Worm (Caenorhabditis elegans) whole organism, late embryonic: ENCODE data around the gene rps-8.

Source experiments
- C38D4.7 ChIP-seq: fragments of 200-800 bp; sonication (Bioruptor generic); optimal IDR thresholded peaks from 2 replicates; lab custom pipeline; 2018; ENCODE audit warnings: mild to moderate bottlenecking, missing genetic modification characterization, moderate library complexity, missing compliant biosample characterization
- F13H6.1 ChIP-seq: sonication (generic microtip); optimal IDR thresholded peaks from 2 replicates; lab custom pipeline; 2016; ENCODE audit warnings: missing genetic modification characterization, missing compliant biosample characterization
- K02D7.2 ChIP-seq: sonication (generic microtip); optimal IDR thresholded peaks from 2 replicates; lab custom pipeline; 2017; ENCODE audit warnings: mild to moderate bottlenecking, missing genetic modification characterization, missing compliant biosample characterization
- K09A11.1 ChIP-seq: sonication (generic microtip); optimal IDR thresholded peaks from 2 replicates; lab custom pipeline; 2017; ENCODE audit warnings: antibody characterized with exemption, mild to moderate bottlenecking, missing genetic modification characterization, missing compliant biosample characterization; ENCODE audit not compliant: insufficient read depth
- T23F11.4 ChIP-seq: fragments of 200-800 bp; sonication (Bioruptor generic); optimal IDR thresholded peaks from 2 replicates; lab custom pipeline; 2018; ENCODE audit warnings: mild to moderate bottlenecking, missing genetic modification characterization, missing compliant biosample characterization
- Y22D7AL.16 ChIP-seq: sonication (generic microtip); optimal IDR thresholded peaks from 2 replicates; lab custom pipeline; 2016; ENCODE audit warnings: missing genetic modification characterization, missing compliant biosample characterization
- ceh-18 ChIP-seq: sonication (generic microtip); optimal IDR thresholded peaks from 2 replicates; lab custom pipeline; 2016; ENCODE audit warnings: missing genetic modification characterization, missing compliant biosample characterization
- ceh-19 ChIP-seq: fragments of 200-800 bp; sonication (Bioruptor generic); optimal IDR thresholded peaks from 2 replicates; lab custom pipeline; 2018; ENCODE audit warnings: mild to moderate bottlenecking, missing genetic modification characterization, missing compliant biosample characterization
- ceh-22 ChIP-seq: sonication (generic microtip); optimal IDR thresholded peaks from 2 replicates; lab custom pipeline; 2017; ENCODE audit warnings: missing biosample characterization, missing genetic modification characterization
- ceh-24 ChIP-seq: sonication (generic microtip); optimal IDR thresholded peaks from 2 replicates; lab custom pipeline; 2016; ENCODE audit warnings: mild to moderate bottlenecking, missing genetic modification characterization, missing compliant biosample characterization
- ceh-31 ChIP-seq: sonication (generic microtip); optimal IDR thresholded peaks from 2 replicates; lab custom pipeline; 2016; ENCODE audit warnings: missing genetic modification characterization, missing compliant biosample characterization
- ceh-45 ChIP-seq: fragments of 200-800 bp; sonication (Bioruptor generic); IDR thresholded peaks from 2 replicates; pipeline ENCODE4 v1.3.6; 2022; ENCODE audit warnings: missing genetic modification reagents, missing genetic modification characterization, missing compliant biosample characterization
- ceh-48 ChIP-seq: sonication (generic microtip); optimal IDR thresholded peaks from 2 replicates; lab custom pipeline; 2016; ENCODE audit warnings: missing genetic modification characterization, inconsistent platforms, missing compliant biosample characterization
- che-1 ChIP-seq: sonication (generic microtip); optimal IDR thresholded peaks from 2 replicates; lab custom pipeline; 2016; ENCODE audit warnings: mild to moderate bottlenecking, missing genetic modification characterization, missing compliant biosample characterization
- dmd-4 ChIP-seq: sonication (generic microtip); optimal IDR thresholded peaks from 2 replicates; lab custom pipeline; 2016; ENCODE audit warnings: borderline replicate concordance, missing genetic modification characterization, missing compliant biosample characterization
- dve-1 ChIP-seq: sonication (generic microtip); optimal IDR thresholded peaks from 2 replicates; lab custom pipeline; 2017; ENCODE audit warnings: antibody characterized with exemption, mild to moderate bottlenecking, missing genetic modification characterization, missing compliant biosample characterization
- elt-4 ChIP-seq: sonication (generic microtip); optimal IDR thresholded peaks from 2 replicates; lab custom pipeline; 2016; ENCODE audit warnings: missing genetic modification characterization, missing compliant biosample characterization
- ets-4 ChIP-seq: sonication (generic microtip); optimal IDR thresholded peaks from 2 replicates; lab custom pipeline; 2016; ENCODE audit warnings: missing genetic modification characterization, missing compliant biosample characterization
- eyg-1 ChIP-seq: sonication (generic microtip); optimal IDR thresholded peaks from 2 replicates; lab custom pipeline; 2016; ENCODE audit warnings: missing genotype, missing genetic modification characterization, missing compliant biosample characterization
- fkh-10 ChIP-seq: fragments of 150-350 bp; optimal IDR thresholded peaks from 2 replicates; lab custom pipeline; 2014; ENCODE audit warnings: missing biosample characterization, missing genetic modification reagents, missing genetic modification characterization
- hlh-13 ChIP-seq: fragments of 200-800 bp; sonication (Bioruptor generic); optimal IDR thresholded peaks from 2 replicates; lab custom pipeline; 2018; ENCODE audit warnings: mild to moderate bottlenecking, missing genetic modification characterization, missing compliant biosample characterization
- hlh-30 ChIP-seq: sonication (generic microtip); optimal IDR thresholded peaks from 2 replicates; lab custom pipeline; 2017; ENCODE audit warnings: antibody characterized with exemption, missing genetic modification characterization, missing compliant biosample characterization; ENCODE audit not compliant: insufficient read depth
- hlh-6 ChIP-seq: sonication (generic microtip); optimal IDR thresholded peaks from 2 replicates; lab custom pipeline; 2016; ENCODE audit warnings: missing genotype, missing genetic modification characterization, missing compliant biosample characterization
- hlh-8 ChIP-seq: sonication (generic microtip); optimal IDR thresholded peaks from 2 replicates; lab custom pipeline; 2016; ENCODE audit warnings: missing genotype, missing genetic modification characterization, missing compliant biosample characterization
- lim-6 ChIP-seq: sonication (generic microtip); optimal IDR thresholded peaks from 2 replicates; lab custom pipeline; 2016; ENCODE audit warnings: missing genetic modification characterization, missing compliant biosample characterization
- lin-11 ChIP-seq: fragments of 200-800 bp; sonication (Bioruptor generic); optimal IDR thresholded peaks from 2 replicates; lab custom pipeline; 2018; ENCODE audit warnings: mild to moderate bottlenecking, missing genetic modification characterization, missing compliant biosample characterization
- mec-3 ChIP-seq: sonication (generic microtip); optimal IDR thresholded peaks from 2 replicates; lab custom pipeline; 2016; ENCODE audit warnings: borderline replicate concordance, missing genetic modification characterization, missing compliant biosample characterization
- nfya-1 ChIP-seq: sonication (generic microtip); optimal IDR thresholded peaks from 2 replicates; lab custom pipeline; 2017; ENCODE audit warnings: missing genetic modification characterization, mild to moderate bottlenecking, missing compliant biosample characterization, antibody characterized with exemption, moderate library complexity
- nhr-232 ChIP-seq: sonication (generic microtip); optimal IDR thresholded peaks from 2 replicates; lab custom pipeline; 2016; ENCODE audit warnings: missing genetic modification characterization, missing compliant biosample characterization
- npax-4 ChIP-seq: sonication (generic microtip); optimal IDR thresholded peaks from 2 replicates; lab custom pipeline; 2016; ENCODE audit warnings: missing genetic modification characterization, missing compliant biosample characterization
- odd-2 ChIP-seq: sonication (generic microtip); optimal IDR thresholded peaks from 2 replicates; lab custom pipeline; 2017; ENCODE audit warnings: antibody characterized with exemption, mild to moderate bottlenecking, missing genetic modification characterization, missing compliant biosample characterization
- pha-4 ChIP-seq: fragments of 150-350 bp; optimal IDR thresholded peaks from 2 replicates; lab custom pipeline; 2018; ENCODE audit warnings: missing biosample characterization, missing genetic modification reagents, missing genetic modification characterization
- ref-2 ChIP-seq: sonication (generic microtip); optimal IDR thresholded peaks from 2 replicates; lab custom pipeline; 2016; ENCODE audit warnings: missing genetic modification characterization, missing compliant biosample characterization
- syd-9 ChIP-seq: sonication (generic microtip); optimal IDR thresholded peaks from 2 replicates; lab custom pipeline; 2016; ENCODE audit warnings: mild to moderate bottlenecking, missing genetic modification characterization, moderate library complexity, missing compliant biosample characterization
- tbx-2 ChIP-seq: sonication (generic microtip); optimal IDR thresholded peaks from 2 replicates; lab custom pipeline; 2016; ENCODE audit warnings: missing genetic modification characterization, missing compliant biosample characterization
- tbx-7 ChIP-seq: sonication (generic microtip); optimal IDR thresholded peaks from 2 replicates; lab custom pipeline; 2016; ENCODE audit warnings: missing genotype, missing genetic modification characterization, missing compliant biosample characterization
- ttx-3 ChIP-seq: sonication (generic microtip); optimal IDR thresholded peaks from 2 replicates; lab custom pipeline; 2016; ENCODE audit warnings: missing genetic modification reagents, missing genetic modification characterization, missing compliant biosample characterization
- unc-3 ChIP-seq, 2 experiments: fragments of 200-800 bp in 1 of 2; sonication (Bioruptor generic) in 1 of 2; sonication (generic microtip) in 1 of 2; conservative IDR thresholded peaks in 1 of 2; optimal IDR thresholded peaks in 1 of 2; 2 replicates each; pipeline versions ENCODE4 v1.3.6 to Lab custom; 2016 to 2022; ENCODE audit warnings: missing compliant biosample characterization in 2 of 2, missing genetic modification characterization in 2 of 2, missing genetic modification reagents in 1 of 2

rps-8 gene

ce11 chrIV:7339095-7339494 is 25.4 kb upstream of the rps-8 start:
- TF ChIP-seq ceh-48 (tag; lab: Kevin White, UChicago), result no peak
- no peak for TF ChIP-seq pha-4 (tag; lab: Kevin White, UChicago)
- no peak for TF ChIP-seq syd-9
- no peak for TF ChIP-seq ceh-22 (tag; lab: Kevin White, UChicago)
- no peak for TF ChIP-seq hlh-6 (tag; lab: Kevin White, UChicago)
- no peak for TF ChIP-seq ceh-18 (tag; lab: Kevin White, UChicago)
- no peak for TF ChIP-seq ceh-24 (tag; lab: Kevin White, UChicago)
- no peak for TF ChIP-seq ttx-3
- TF ChIP-seq lim-6 (tag; lab: Kevin White, UChicago), result no peak

ce11 chrIV:7338042-7338441 is 24.4 kb upstream of the rps-8 start:
- TF ChIP-seq ref-2 (tag; lab: Kevin White, UChicago) (no peak), ceh-48 (tag; lab: Kevin White, UChicago) (no peak), mec-3 (no peak), F13H6.1 (tag; lab: Kevin White, UChicago) (no peak), hlh-13 (GFP tag; lab: Kevin White, UChicago) (no peak), nfya-1 (tag; lab: Kevin White, UChicago) (no peak), hlh-8 (tag; lab: Kevin White, UChicago) (no peak), K09A11.1 (no peak), ceh-19 (GFP tag; lab: Kevin White, UChicago) (no peak), lin-11 (tag; lab: Kevin White, UChicago) (no peak), lim-6 (tag; lab: Kevin White, UChicago) (no peak), odd-2 (tag; lab: Kevin White, UChicago) (no peak), eyg-1 (tag; lab: Kevin White, UChicago) (no peak), npax-4 (tag; lab: Kevin White, UChicago) (no peak), nhr-232 (no peak), ceh-18 (tag; lab: Kevin White, UChicago) (no peak), tbx-7 (tag; lab: Kevin White, UChicago) (no peak), T23F11.4 (no peak)

DNA sequence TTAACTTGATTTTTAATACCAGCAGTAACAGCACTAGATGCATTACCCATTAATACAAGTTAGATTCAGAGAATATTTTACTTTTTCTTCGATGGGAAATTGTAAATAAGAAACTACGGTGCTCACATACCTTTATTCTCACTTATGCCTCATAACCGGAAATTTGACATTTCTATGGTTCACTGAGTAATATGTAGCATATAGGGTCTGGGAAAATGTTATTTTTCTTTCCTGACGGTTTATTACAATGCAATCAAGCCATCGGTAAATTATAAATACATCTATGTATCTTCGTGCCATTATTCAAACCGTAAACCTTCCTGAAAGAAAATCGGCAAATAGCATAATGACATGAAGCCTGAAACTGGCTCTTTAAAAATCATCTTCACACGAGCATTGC is 19.0 kb upstream of the rps-8 start, which contains the start of gene ocr-4:
ocr-4 (minus strand) TSS at position 101 of the 400 bp plus-strand sequence.
- TF ChIP-seq nhr-232, result no peak
- TF ChIP-seq ttx-3, result no peak
- no peak for TF ChIP-seq ceh-24 (tag; lab: Kevin White, UChicago)
- no peak for TF ChIP-seq unc-3 (GFP tag; conservative IDR thresholded peaks at IDR 0.05; lab: Robert Waterston, UW)
- TF ChIP-seq unc-3 (tag; optimal IDR thresholded peaks at IDR 0.05; lab: Kevin White, UChicago), result no peak
- no peak for TF ChIP-seq dve-1 (tag; lab: Kevin White, UChicago)
- no peak for TF ChIP-seq ets-4
- no peak for TF ChIP-seq syd-9
- TF ChIP-seq ceh-48 (tag; lab: Kevin White, UChicago), result no peak
- TF ChIP-seq dmd-4 (tag; lab: Kevin White, UChicago), result no peak
- no peak for TF ChIP-seq ceh-22 (tag; lab: Kevin White, UChicago)
- no peak for TF ChIP-seq hlh-8 (tag; lab: Kevin White, UChicago)
- no peak for TF ChIP-seq ceh-45
- no peak for TF ChIP-seq ceh-31
- no peak for TF ChIP-seq ceh-19 (GFP tag; lab: Kevin White, UChicago)
- no peak for TF ChIP-seq odd-2 (tag; lab: Kevin White, UChicago)
- no peak for TF ChIP-seq mec-3
- TF ChIP-seq C38D4.7 (GFP tag; lab: Kevin White, UChicago), result no peak
- no peak for TF ChIP-seq hlh-13 (GFP tag; lab: Kevin White, UChicago)

ce11 chrIV:7328918-7329317 is 15.3 kb upstream of the rps-8 start, which contains the start of gene sqst-2:
Gene sqst-2, minus strand, starts transcription at chrIV:7328975.
- TF ChIP-seq ceh-24 (tag; lab: Kevin White, UChicago), result no peak
- TF ChIP-seq Y22D7AL.16 (tag; lab: Kevin White, UChicago), result no peak
- no peak for TF ChIP-seq K02D7.2
- TF ChIP-seq C38D4.7 (GFP tag; lab: Kevin White, UChicago), result no peak
- TF ChIP-seq fkh-10 (GFP tag; lab: Kevin White, UChicago), result no peak
- no peak for TF ChIP-seq elt-4 (tag; lab: Kevin White, UChicago)
- TF ChIP-seq che-1 (tag; lab: Kevin White, UChicago), result no peak
- TF ChIP-seq tbx-2 (tag; lab: Kevin White, UChicago), result no peak
- TF ChIP-seq K09A11.1, result no peak
- TF ChIP-seq hlh-30 (tag; lab: Kevin White, UChicago), result no peak
- TF ChIP-seq, all 69 proteins: peak for 0
